Worm (Caenorhabditis elegans): ENCODE measurements around the gene EEED8.14.

ce11 chrII:5436833-5437232 is 23.0 kb upstream of the EEED8.14 start, which contains the start of gene dct-5:
- no peak for TF ChIP-seq nhr-25 (tag; optimal IDR thresholded peaks at IDR 0.05)
- TF ChIP-seq nhr-129 (tag; optimal IDR thresholded peaks at IDR 0.05): no peak
- TF ChIP-seq ztf-11 (tag; optimal IDR thresholded peaks at IDR 0.05): no peak
